Worm (Caenorhabditis elegans) whole organism, L4 larva: ENCODE data around the gene K02E2.8.

Experiments used
- F44E2.7 ChIP-seq: fragments of 200-800 bp; sonication (Bioruptor generic); IDR thresholded peaks from 2 replicates; pipeline ENCODE4 v2.1.2; 2022; ENCODE audit warnings: missing genetic modification characterization, missing compliant biosample characterization
- F49E8.2 ChIP-seq: sonication (generic microtip); optimal IDR thresholded peaks from 2 replicates; lab custom pipeline; 2016; ENCODE audit warnings: missing compliant biosample characterization, mild to moderate bottlenecking, missing genetic modification characterization, borderline replicate concordance
- R02D3.7 ChIP-seq: fragments of 150-350 bp; sonication (generic microtip); optimal IDR thresholded peaks from 3 replicates; lab custom pipeline; 2014; ENCODE audit warnings: missing biosample characterization, missing genetic modification characterization
- T20F7.1 ChIP-seq: fragments of 200-800 bp; sonication (Bioruptor generic); optimal IDR thresholded peaks from 2 replicates; lab custom pipeline; 2018; ENCODE audit warnings: mild to moderate bottlenecking, missing genetic modification characterization, missing compliant biosample characterization
- Y75B8A.6 ChIP-seq: fragments of 200-800 bp; sonication (Bioruptor generic); IDR thresholded peaks from 2 replicates; pipeline ENCODE4 v1.3.6; 2022; ENCODE audit warnings: missing genetic modification reagents, missing genetic modification characterization, missing compliant biosample characterization
- ZK546.5 ChIP-seq, 2 experiments: sonication (generic microtip); optimal IDR thresholded peaks; 2 replicates each; lab custom pipeline; 2017; ENCODE audit warnings: missing biosample characterization in 2 of 2, missing genetic modification characterization in 2 of 2
- aha-1 ChIP-seq: fragments of 150-350 bp; peaks from one replicate; lab custom pipeline; 2014; ENCODE audit warnings: missing biosample characterization, missing genetic modification characterization
- aly-2 ChIP-seq: sonication (generic microtip); optimal IDR thresholded peaks from 2 replicates; lab custom pipeline; 2018; ENCODE audit warnings: missing biosample characterization, missing genetic modification characterization
- ama-1 ChIP-seq: fragments of 150-350 bp; optimal IDR thresholded peaks from 2 replicates; lab custom pipeline; 2014; ENCODE audit warnings: inconsistent platforms, mixed read lengths
- ceh-28 ChIP-seq: fragments of 150-350 bp; optimal IDR thresholded peaks from 2 replicates; lab custom pipeline; 2014; ENCODE audit warnings: missing biosample characterization, missing genetic modification reagents, missing genetic modification characterization
- ceh-44 ChIP-seq: fragments of 200-800 bp; sonication (Bioruptor generic); IDR thresholded peaks from 2 replicates; pipeline ENCODE4 v1.3.6; 2022; ENCODE audit warnings: missing genetic modification reagents, missing genetic modification characterization, missing compliant biosample characterization
- dmd-9 ChIP-seq: fragments of 200-800 bp; sonication (Bioruptor generic); IDR thresholded peaks from 2 replicates; pipeline ENCODE4 v1.3.6; 2022; ENCODE audit warnings: missing genetic modification reagents, missing genetic modification characterization, missing compliant biosample characterization
- duxl-1 ChIP-seq: sonication (generic microtip); optimal IDR thresholded peaks from 2 replicates; lab custom pipeline; 2016; ENCODE audit warnings: mild to moderate bottlenecking, missing genetic modification characterization, moderate library complexity, missing compliant biosample characterization; ENCODE audit not compliant: poor library complexity
- dve-1 ChIP-seq: sonication (generic microtip); optimal IDR thresholded peaks from 2 replicates; lab custom pipeline; 2017; ENCODE audit warnings: antibody characterized with exemption, mild to moderate bottlenecking, missing genetic modification characterization, missing compliant biosample characterization; ENCODE audit not compliant: insufficient read depth
- egl-27 ChIP-seq: sonication (generic microtip); optimal IDR thresholded peaks from 3 replicates; lab custom pipeline; 2017; ENCODE audit warnings: missing biosample characterization, missing genetic modification reagents, missing genetic modification characterization
- egl-43 ChIP-seq: fragments of 200-800 bp; sonication (Bioruptor generic); IDR thresholded peaks from 2 replicates; pipeline ENCODE4 v1.3.6; 2022; ENCODE audit warnings: missing genetic modification reagents, missing genetic modification characterization, missing compliant biosample characterization
- fos-1 ChIP-seq: fragments of 150-350 bp; optimal IDR thresholded peaks from 2 replicates; lab custom pipeline; 2014; ENCODE audit warnings: missing biosample characterization, missing genetic modification characterization
- gei-8 ChIP-seq: fragments of 200-800 bp; sonication (Bioruptor generic); optimal IDR thresholded peaks from 2 replicates; lab custom pipeline; 2018; ENCODE audit warnings: mild to moderate bottlenecking, missing genetic modification characterization, missing compliant biosample characterization
- hlh-11 ChIP-seq: fragments of 200-800 bp; sonication (Bioruptor generic); optimal IDR thresholded peaks from 2 replicates; lab custom pipeline; 2018; ENCODE audit warnings: mild to moderate bottlenecking, missing genetic modification characterization, missing compliant biosample characterization
- lin-1 ChIP-seq: fragments of 200-800 bp; sonication (Bioruptor generic); IDR thresholded peaks from 2 replicates; pipeline ENCODE4 v1.3.6; 2022; ENCODE audit warnings: missing genetic modification reagents, missing genetic modification characterization, missing compliant biosample characterization
- lsy-2 ChIP-seq, 2 experiments: fragments of 150-350 bp in 1 of 2; sonication (generic microtip) in 1 of 2; optimal IDR thresholded peaks; 2 replicates each; lab custom pipeline; 2014 to 2017; ENCODE audit warnings: missing biosample characterization in 2 of 2, missing genetic modification characterization in 2 of 2
- mdl-1 ChIP-seq, 2 experiments: fragments of 150-350 bp in 1 of 2; sonication (generic microtip) in 1 of 2; optimal IDR thresholded peaks; 2 replicates each; lab custom pipeline; 2014 to 2017; ENCODE audit warnings: missing biosample characterization in 2 of 2, missing genetic modification characterization in 2 of 2
- mxl-3 ChIP-seq: fragments of 200-800 bp; sonication (Bioruptor generic); optimal IDR thresholded peaks from 2 replicates; lab custom pipeline; 2018; ENCODE audit warnings: mild to moderate bottlenecking, missing genetic modification characterization, missing compliant biosample characterization
- nhr-102 ChIP-seq: sonication (generic microtip); optimal IDR thresholded peaks from 2 replicates; lab custom pipeline; 2016; ENCODE audit warnings: mild to moderate bottlenecking, missing genetic modification characterization, moderate library complexity, missing compliant biosample characterization
- nhr-11 ChIP-seq: fragments of 150-350 bp; optimal IDR thresholded peaks from 2 replicates; lab custom pipeline; 2014; ENCODE audit warnings: missing biosample characterization, missing genetic modification characterization
- nhr-28 ChIP-seq: fragments of 150-350 bp; optimal IDR thresholded peaks from 2 replicates; lab custom pipeline; 2014; ENCODE audit warnings: missing biosample characterization, missing genetic modification characterization
- nhr-41 ChIP-seq: fragments of 200-800 bp; sonication (Bioruptor generic); IDR thresholded peaks from 2 replicates; pipeline ENCODE4 v1.3.6; 2022; ENCODE audit warnings: missing genetic modification reagents, missing genetic modification characterization, missing compliant biosample characterization
- nhr-42 ChIP-seq: fragments of 200-800 bp; sonication (Bioruptor generic); IDR thresholded peaks from 2 replicates; pipeline ENCODE4 v1.3.6; 2022; ENCODE audit warnings: missing genetic modification characterization, missing compliant biosample characterization
- nhr-48 ChIP-seq: sonication (generic microtip); optimal IDR thresholded peaks from 2 replicates; lab custom pipeline; 2016; ENCODE audit warnings: mild to moderate bottlenecking, missing genetic modification characterization, missing compliant biosample characterization
- nhr-77 ChIP-seq: fragments of 150-350 bp; optimal IDR thresholded peaks from 2 replicates; lab custom pipeline; 2014; ENCODE audit warnings: missing biosample characterization, missing genetic modification characterization
- php-3 ChIP-seq: fragments of 200-800 bp; sonication (Bioruptor generic); IDR thresholded peaks from 2 replicates; pipeline ENCODE4 v1.3.6; 2022; ENCODE audit warnings: missing genetic modification reagents, missing genetic modification characterization, missing compliant biosample characterization
- saeg-2 ChIP-seq: fragments of 200-800 bp; sonication (Bioruptor generic); IDR thresholded peaks from 2 replicates; pipeline ENCODE4 v1.3.6; 2022; ENCODE audit warnings: missing genetic modification reagents, missing genetic modification characterization, missing compliant biosample characterization
- set-16 ChIP-seq: fragments of 200-800 bp; sonication (Bioruptor generic); IDR thresholded peaks from 2 replicates; pipeline ENCODE4 v1.3.6; 2022; ENCODE audit warnings: missing genetic modification reagents, missing genetic modification characterization, missing compliant biosample characterization
- unc-130 ChIP-seq: sonication (generic microtip); optimal IDR thresholded peaks from 2 replicates; lab custom pipeline; 2016; ENCODE audit warnings: missing genetic modification reagents, missing genetic modification characterization, missing compliant biosample characterization
- unc-62 ChIP-seq, 3 experiments: fragments of 150-350 bp in 1 of 3; sonication (generic microtip); optimal IDR thresholded peaks in 2 of 3; peaks in 1 of 3; 1 replicate in 1 of 3; 2 replicates in 2 of 3; lab custom pipeline; 2014 to 2017; ENCODE audit warnings: missing biosample characterization in 3 of 3, missing genetic modification characterization in 3 of 3, missing genetic modification reagents in 3 of 3, missing genotype in 1 of 3
- vab-7 ChIP-seq: fragments of 200-800 bp; sonication (Bioruptor generic); IDR thresholded peaks from 2 replicates; pipeline ENCODE4 v1.3.6; 2022; ENCODE audit warnings: missing genetic modification reagents, missing genetic modification characterization, missing compliant biosample characterization
- zag-1 ChIP-seq: fragments of 150-350 bp; optimal IDR thresholded peaks from 2 replicates; lab custom pipeline; 2014; ENCODE audit warnings: missing biosample characterization, missing genetic modification characterization
- zip-2 ChIP-seq: fragments of 150-350 bp; optimal IDR thresholded peaks from 2 replicates; lab custom pipeline; 2014; ENCODE audit warnings: missing biosample characterization, missing genetic modification characterization
- ztf-11 ChIP-seq: fragments of 150-350 bp; optimal IDR thresholded peaks from 2 replicates; lab custom pipeline; 2014; ENCODE audit warnings: missing biosample characterization, missing genetic modification characterization
- ztf-7 ChIP-seq: fragments of 150-350 bp; optimal IDR thresholded peaks from 2 replicates; lab custom pipeline; 2014; ENCODE audit warnings: missing biosample characterization, missing genetic modification characterization

The K02E2.8 gene

ce11 chrV:20410285-20410684 is 43.5 kb upstream of the K02E2.8 start:
- 0 out of 2 replicates have a peak, but pooled peaks have one; percentile 7 for TF ChIP-seq php-3 (GFP tag; lab: Robert Waterston, UW)
- TF ChIP-seq unc-130 (GFP tag; lab: Kevin White, UChicago), result no peak
- peak; percentile 17 for TF ChIP-seq mxl-3 (GFP tag; lab: Kevin White, UChicago)
- TF ChIP-seq zip-2 (tag; lab: Kevin White, UChicago), result no peak
- no peak for TF ChIP-seq ztf-7 (tag; lab: Kevin White, UChicago)
- peak; percentile 30 for TF ChIP-seq dve-1 (tag; lab: Kevin White, UChicago)
- 0 out of 2 replicates have a peak, but pooled peaks have one; percentile 33 for TF ChIP-seq egl-43
- TF ChIP-seq unc-62 (GFP tag; optimal IDR thresholded peaks at IDR 0.05 in 1 of 2; lab: Kevin White, UChicago), result peak in 1 of 2 experiments; percentile 41
- TF ChIP-seq unc-62 (tag; optimal IDR thresholded peaks at IDR 0.05; lab: Kevin White, UChicago), result no peak
- TF ChIP-seq ama-1 (lab: Kevin White, UChicago), result no peak
- TF ChIP-seq nhr-28 (tag; lab: Kevin White, UChicago), result peak; percentile 5
- TF ChIP-seq T20F7.1 (GFP tag; lab: Kevin White, UChicago), result no peak
- TF ChIP-seq hlh-11 (tag; lab: Kevin White, UChicago), result peak; percentile 2
- TF ChIP-seq gei-8, result no peak
- no peak for TF ChIP-seq egl-27 (tag; lab: Kevin White, UChicago)
- no peak for TF ChIP-seq zag-1 (tag; lab: Kevin White, UChicago)
- peak; percentile 8 for TF ChIP-seq duxl-1

- TF ChIP-seq ztf-11, result no peak
- TF ChIP-seq set-16 (GFP tag; lab: Robert Waterston, UW), result peak; percentile 50; the same call in 1 of the 2 replicates
- no peak for TF ChIP-seq F49E8.2 (tag; lab: Kevin White, UChicago)
Measured at ce11 chrV:20409016-20409415, 42.3 kb upstream of the K02E2.8 start.

DNA sequence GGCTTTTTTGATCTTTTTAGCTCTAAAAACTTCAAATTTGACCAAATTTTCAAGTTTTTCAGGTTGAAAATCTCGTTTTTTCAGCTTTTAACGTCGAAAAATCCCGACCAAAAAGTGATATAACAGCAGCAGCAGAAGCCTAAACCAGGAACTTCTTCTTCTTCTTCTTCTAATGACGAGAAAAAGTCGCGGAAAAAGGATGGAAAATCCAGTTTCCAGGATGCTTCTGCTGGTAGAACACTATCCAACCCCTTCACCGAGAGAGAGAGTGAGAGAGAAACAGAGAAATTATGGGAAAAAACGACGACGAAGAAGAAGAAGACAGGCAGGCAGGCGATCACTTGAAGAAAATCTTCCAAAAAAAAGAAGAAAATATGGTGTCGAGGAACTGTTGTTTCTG is 40.1 kb upstream of the K02E2.8 start:
- TF ChIP-seq aha-1 (tag; lab: Kevin White, UChicago) (peak; percentile 64), vab-7 (GFP tag; lab: Robert Waterston, UW) (no peak)

ce11 chrV:20402842-20403241 is 36.1 kb upstream of the K02E2.8 start:
- TF ChIP-seq nhr-48 (tag; lab: Kevin White, UChicago), result no peak
- peak in 1 of 2 experiments; percentile 29 for TF ChIP-seq lsy-2 (tag; optimal IDR thresholded peaks at IDR 0.05; lab: Kevin White, UChicago)
- TF ChIP-seq egl-43, result peak; percentile 51; the same call in 1 of the 2 replicates
- peak; percentile 62 for TF ChIP-seq aha-1 (tag; lab: Kevin White, UChicago)
- peak; percentile 74 for TF ChIP-seq nhr-11 (tag; lab: Kevin White, UChicago)

DNA sequence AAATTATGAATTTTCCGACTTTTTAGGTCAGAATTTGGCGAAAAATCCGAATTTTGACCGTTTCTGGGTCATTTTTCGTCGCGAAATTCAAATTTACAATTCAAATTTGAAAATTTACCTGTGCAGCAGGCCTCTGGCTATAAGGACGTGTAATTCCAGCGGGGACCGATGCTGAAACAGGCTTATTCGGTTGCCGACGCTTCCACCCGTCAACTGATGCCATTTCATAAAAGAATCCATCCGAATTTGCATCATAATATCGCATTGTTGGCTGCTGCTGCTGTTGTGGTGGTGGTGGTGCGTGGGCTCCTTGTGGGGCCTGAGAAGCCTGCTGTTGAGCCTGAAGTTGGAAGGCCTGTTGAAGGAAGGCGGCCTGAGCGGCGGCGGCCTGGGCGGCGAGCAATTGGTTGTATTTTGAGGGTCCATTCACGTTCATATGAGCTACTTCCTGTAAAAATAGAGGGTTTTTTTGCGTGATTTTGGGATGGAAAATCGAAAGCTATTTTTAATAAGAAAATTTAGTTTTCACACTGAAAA is 32.9 kb upstream of the K02E2.8 start:
- TF ChIP-seq ceh-28 (tag; lab: Kevin White, UChicago), result no peak
- TF ChIP-seq lin-1 (GFP tag; lab: Robert Waterston, UW), result no peak
- peak; percentile 77 for TF ChIP-seq set-16 (GFP tag; lab: Robert Waterston, UW)
- no peak for TF ChIP-seq Y75B8A.6 (GFP tag; lab: Robert Waterston, UW)
- TF ChIP-seq ZK546.5 (tag; optimal IDR thresholded peaks at IDR 0.05; lab: Kevin White, UChicago), result no peak
- TF ChIP-seq nhr-41 (GFP tag; lab: Robert Waterston, UW), result no peak
- 0 out of 2 replicates have a peak, but pooled peaks have one; percentile 37 for TF ChIP-seq dmd-9 (GFP tag; lab: Robert Waterston, UW)
- no peak for TF ChIP-seq R02D3.7 (tag; lab: Kevin White, UChicago)
- TF ChIP-seq nhr-102 (tag; lab: Kevin White, UChicago), result no peak
- TF ChIP-seq fos-1 (tag; lab: Kevin White, UChicago), result no peak
- TF ChIP-seq egl-43, result 0 out of 2 replicates have a peak, but pooled peaks have one; percentile 9
- no peak for TF ChIP-seq saeg-2
- TF ChIP-seq nhr-77 (tag; lab: Kevin White, UChicago), result no peak
- TF ChIP-seq F44E2.7 (GFP tag; lab: Robert Waterston, UW), result 0 out of 2 replicates have a peak, but pooled peaks have one; percentile 28
- TF ChIP-seq hlh-11 (tag; lab: Kevin White, UChicago), result no peak
- no peak for TF ChIP-seq ceh-44
- no peak for TF ChIP-seq mdl-1 (tag; optimal IDR thresholded peaks at IDR 0.05; lab: Kevin White, UChicago)
- no peak for TF ChIP-seq aly-2 (tag; lab: Kevin White, UChicago)
- TF ChIP-seq nhr-42 (GFP tag; lab: Robert Waterston, UW), result no peak
- TF ChIP-seq, all 104 proteins: peak for 4
